Worm (Caenorhabditis elegans) whole organism, L2 larva: ENCODE results near the gene Y54G2A.10.

Source experiments
- C34F6.9 ChIP-seq: fragments of 150-350 bp; optimal IDR thresholded peaks from 2 replicates; lab custom pipeline; 2014; ENCODE audit warnings: missing biosample characterization, missing genetic modification characterization
- ZK546.5 ChIP-seq: sonication (generic microtip); optimal IDR thresholded peaks from 2 replicates; lab custom pipeline; 2017; ENCODE audit warnings: missing biosample characterization, missing genetic modification characterization
- alr-1 ChIP-seq: fragments of 150-350 bp; optimal IDR thresholded peaks from 2 replicates; lab custom pipeline; 2014; ENCODE audit warnings: missing biosample characterization, missing genetic modification characterization
- aly-2 ChIP-seq: fragments of 150-350 bp; optimal IDR thresholded peaks from 2 replicates; lab custom pipeline; 2014; ENCODE audit warnings: missing biosample characterization, missing genetic modification characterization
- ama-1 ChIP-seq: fragments of 150-350 bp; optimal IDR thresholded peaks from 2 replicates; lab custom pipeline; 2018; ENCODE audit warnings: inconsistent platforms
- blmp-1 ChIP-seq: sonication (generic microtip); optimal IDR thresholded peaks from 2 replicates; lab custom pipeline; 2017; ENCODE audit warnings: missing genetic modification characterization, mild to moderate bottlenecking, missing compliant biosample characterization, antibody characterized with exemption, moderate library complexity; ENCODE audit not compliant: insufficient read depth
- ceh-16 ChIP-seq: fragments of 150-350 bp; optimal IDR thresholded peaks from 2 replicates; lab custom pipeline; 2014; ENCODE audit warnings: missing biosample characterization, missing genetic modification characterization
- crh-2 ChIP-seq: sonication (generic microtip); optimal IDR thresholded peaks from 2 replicates; lab custom pipeline; 2017; ENCODE audit warnings: missing biosample characterization, missing genetic modification characterization
- dmd-4 ChIP-seq: sonication (generic microtip); optimal IDR thresholded peaks from 2 replicates; lab custom pipeline; 2017; ENCODE audit warnings: missing biosample characterization, missing genetic modification characterization
- egl-27 ChIP-seq: sonication (generic microtip); optimal IDR thresholded peaks from 3 replicates; lab custom pipeline; 2017; ENCODE audit warnings: missing biosample characterization, missing genetic modification reagents, missing genetic modification characterization
- elt-1 ChIP-seq: fragments of 150-350 bp; optimal IDR thresholded peaks from 2 replicates; lab custom pipeline; 2014; ENCODE audit warnings: missing biosample characterization, missing genetic modification characterization
- elt-3 ChIP-seq: sonication (generic microtip); optimal IDR thresholded peaks from 2 replicates; lab custom pipeline; 2017; ENCODE audit warnings: missing biosample characterization, missing genetic modification characterization
- fos-1 ChIP-seq: fragments of 150-350 bp; optimal IDR thresholded peaks from 2 replicates; lab custom pipeline; 2014; ENCODE audit warnings: missing biosample characterization, missing genetic modification characterization
- gmeb-1 ChIP-seq: fragments of 150-350 bp; optimal IDR thresholded peaks from 2 replicates; lab custom pipeline; 2014; ENCODE audit warnings: missing biosample characterization, missing genetic modification characterization
- lin-11 ChIP-seq: fragments of 150-350 bp; sonication (generic microtip); optimal IDR thresholded peaks from 2 replicates; lab custom pipeline; 2014; ENCODE audit warnings: missing biosample characterization, missing genetic modification characterization, inconsistent platforms, mixed read lengths
- lin-13 ChIP-seq: fragments of 150-350 bp; optimal IDR thresholded peaks from 2 replicates; lab custom pipeline; 2014; ENCODE audit warnings: missing biosample characterization, missing genetic modification reagents, missing genetic modification characterization
- lin-39 ChIP-seq: fragments of 150-350 bp; optimal IDR thresholded peaks from 2 replicates; lab custom pipeline; 2014; ENCODE audit warnings: missing biosample characterization, missing genetic modification reagents, missing genetic modification characterization
- lsy-2 ChIP-seq, 2 experiments: fragments of 150-350 bp in 1 of 2; sonication (generic microtip) in 1 of 2; optimal IDR thresholded peaks; 2 replicates each; lab custom pipeline; 2014 to 2017; ENCODE audit warnings: missing biosample characterization in 2 of 2, missing genetic modification characterization in 2 of 2
- mbf-1 ChIP-seq: sonication (generic microtip); optimal IDR thresholded peaks from 2 replicates; lab custom pipeline; 2017; ENCODE audit warnings: missing biosample characterization, missing genetic modification characterization
- mdl-1 ChIP-seq, 2 experiments: fragments of 150-350 bp in 1 of 2; sonication (generic microtip) in 1 of 2; optimal IDR thresholded peaks; 2 replicates each; lab custom pipeline; 2017; ENCODE audit warnings: missing biosample characterization in 2 of 2, missing genetic modification characterization in 2 of 2
- nhr-10 ChIP-seq: sonication (generic microtip); optimal IDR thresholded peaks from 2 replicates; lab custom pipeline; 2017; ENCODE audit warnings: missing biosample characterization, missing genetic modification characterization
- nhr-12 ChIP-seq: fragments of 150-350 bp; optimal IDR thresholded peaks from 2 replicates; lab custom pipeline; 2014; ENCODE audit warnings: missing biosample characterization, missing genetic modification characterization
- nhr-129 ChIP-seq: fragments of 150-350 bp; optimal IDR thresholded peaks from 2 replicates; lab custom pipeline; 2014; ENCODE audit warnings: missing biosample characterization, missing genetic modification characterization
- nhr-21 ChIP-seq: fragments of 150-350 bp; optimal IDR thresholded peaks from 2 replicates; lab custom pipeline; 2014; ENCODE audit warnings: missing biosample characterization, missing genetic modification characterization
- nhr-23 ChIP-seq: fragments of 150-350 bp; optimal IDR thresholded peaks from 2 replicates; lab custom pipeline; 2014; ENCODE audit warnings: missing biosample characterization, missing genetic modification reagents, missing genetic modification characterization
- nhr-237 ChIP-seq: fragments of 150-350 bp; optimal IDR thresholded peaks from 2 replicates; lab custom pipeline; 2014; ENCODE audit warnings: missing biosample characterization, missing genetic modification characterization
- nhr-77 ChIP-seq: fragments of 150-350 bp; optimal IDR thresholded peaks from 2 replicates; lab custom pipeline; 2014; ENCODE audit warnings: missing biosample characterization, missing genetic modification characterization
- peb-1 ChIP-seq: fragments of 150-350 bp; optimal IDR thresholded peaks from 2 replicates; lab custom pipeline; 2014; ENCODE audit warnings: missing biosample characterization, missing genetic modification characterization
- sem-4 ChIP-seq: fragments of 150-350 bp; optimal IDR thresholded peaks from 2 replicates; lab custom pipeline; 2014; ENCODE audit warnings: missing biosample characterization, missing genetic modification reagents, missing genetic modification characterization
- sma-9 ChIP-seq, 2 experiments: fragments of 150-350 bp in 1 of 2; sonication (generic microtip) in 1 of 2; optimal IDR thresholded peaks; 2 replicates each; lab custom pipeline; 2014 to 2016; ENCODE audit warnings: missing genetic modification characterization in 2 of 2, mild to moderate bottlenecking in 1 of 2, missing biosample characterization in 1 of 2, missing compliant biosample characterization in 1 of 2, missing genetic modification reagents in 1 of 2, moderate library complexity in 1 of 2
- snpc-4 ChIP-seq: fragments of 150-350 bp; optimal IDR thresholded peaks from 2 replicates; lab custom pipeline; 2014; ENCODE audit warnings: missing biosample characterization, missing genetic modification characterization
- unc-55 ChIP-seq: fragments of 150-350 bp; sonication (generic microtip); optimal IDR thresholded peaks from 3 replicates; lab custom pipeline; 2014; ENCODE audit warnings: missing biosample characterization, missing genetic modification reagents, missing genetic modification characterization
- zag-1 ChIP-seq: fragments of 150-350 bp; optimal IDR thresholded peaks from 2 replicates; lab custom pipeline; 2014; ENCODE audit warnings: missing biosample characterization, missing genetic modification characterization
- ztf-1 ChIP-seq: fragments of 200-800 bp; sonication (Bioruptor generic); conservative IDR thresholded peaks from 2 replicates; pipeline ENCODE4 v1.3.6; 2022; ENCODE audit warnings: missing genetic modification characterization, missing compliant biosample characterization
- ztf-11 ChIP-seq: sonication (generic microtip); optimal IDR thresholded peaks from 2 replicates; lab custom pipeline; 2017; ENCODE audit warnings: missing biosample characterization, missing genetic modification characterization

Gene Y54G2A.10

ce11 chrIV:2841260-2841659 is 41.8 kb downstream of the Y54G2A.10 start, which contains the start of gene clec-83:
TSS of gene clec-83 (minus strand) at chrIV:2841472.
- TF ChIP-seq nhr-12 (tag; lab: Kevin White, UChicago) = no peak
- TF ChIP-seq ama-1 (lab: Kevin White, UChicago) = no peak
- TF ChIP-seq fos-1 = peak; percentile 39
- no peak for TF ChIP-seq lin-39 (tag; lab: Kevin White, UChicago)
- TF ChIP-seq, all 48 proteins: peak for 1

ce11 chrIV:2842162-2842561 is 42.7 kb downstream of the Y54G2A.10 start, which contains the start of gene clec-84:
TSS of gene clec-84 (plus strand) at chrIV:2842462.
- TF ChIP-seq gmeb-1 (tag; lab: Kevin White, UChicago) = no peak
- TF ChIP-seq unc-55 (GFP tag; lab: Kevin White, UChicago) = no peak
- TF ChIP-seq sma-9 (GFP tag; optimal IDR thresholded peaks at IDR 0.05; lab: Kevin White, UChicago) = no peak
- no peak for TF ChIP-seq sma-9 (tag; optimal IDR thresholded peaks at IDR 0.05; lab: Kevin White, UChicago)
- no peak for TF ChIP-seq lsy-2 (tag; optimal IDR thresholded peaks at IDR 0.05; lab: Kevin White, UChicago)
- no peak for TF ChIP-seq sem-4 (tag; lab: Kevin White, UChicago)
- no peak for TF ChIP-seq mbf-1 (tag; lab: Kevin White, UChicago)

ce11 chrIV:2843882-2844281 is 44.4 kb downstream of the Y54G2A.10 start, which contains the start of gene Y54G2A.15:
TSS of gene Y54G2A.15 (minus strand) at chrIV:2843982.
- TF ChIP-seq lin-39 (tag; lab: Kevin White, UChicago) (no peak), peb-1 (no peak), elt-3 (no peak), elt-1 (tag; lab: Kevin White, UChicago) (no peak), ZK546.5 (no peak), ceh-16 (no peak), sem-4 (tag; lab: Kevin White, UChicago) (no peak), zag-1 (tag; lab: Kevin White, UChicago) (no peak), nhr-23 (tag; lab: Kevin White, UChicago) (no peak), nhr-21 (tag; lab: Kevin White, UChicago) (no peak), mdl-1 (tag; optimal IDR thresholded peaks at IDR 0.05; lab: Kevin White, UChicago) (no peak), ztf-1 (GFP tag; lab: Robert Waterston, UW) (no peak), nhr-77 (no peak), egl-27 (tag; lab: Kevin White, UChicago) (no peak)

ce11 chrIV:2846264-2846663 is 46.8 kb downstream of the Y54G2A.10 start, which contains the start of gene Y54G2A.40:
TSS of gene Y54G2A.40 (plus strand) at chrIV:2846476.
- no peak for TF ChIP-seq sma-9 (GFP tag; optimal IDR thresholded peaks at IDR 0.05; lab: Kevin White, UChicago)
- no peak for TF ChIP-seq sma-9 (tag; optimal IDR thresholded peaks at IDR 0.05; lab: Kevin White, UChicago)
- TF ChIP-seq lsy-2 (tag; optimal IDR thresholded peaks at IDR 0.05; lab: Kevin White, UChicago) = peak in 1 of 2 experiments; percentile 72
- TF ChIP-seq unc-55 (GFP tag; lab: Kevin White, UChicago) = peak; percentile 56
- TF ChIP-seq lin-13 (GFP tag; lab: Kevin White, UChicago) = peak; percentile 10
- TF ChIP-seq aly-2 (tag; lab: Kevin White, UChicago) = no peak
- peak; percentile 46 for TF ChIP-seq C34F6.9 (tag; lab: Kevin White, UChicago)
- TF ChIP-seq nhr-10 (tag; lab: Kevin White, UChicago) = no peak

- TF ChIP-seq lin-11 (tag; lab: Kevin White, UChicago) (no peak), snpc-4 (no peak), dmd-4 (tag; lab: Kevin White, UChicago) (no peak), nhr-129 (tag; lab: Kevin White, UChicago) (no peak), lin-13 (GFP tag; lab: Kevin White, UChicago) (no peak), ztf-11 (tag; lab: Kevin White, UChicago) (no peak), nhr-237 (tag; lab: Kevin White, UChicago) (no peak), ama-1 (lab: Kevin White, UChicago) (no peak), nhr-12 (tag; lab: Kevin White, UChicago) (no peak), lin-39 (tag; lab: Kevin White, UChicago) (no peak), C34F6.9 (tag; lab: Kevin White, UChicago) (no peak), nhr-21 (tag; lab: Kevin White, UChicago) (no peak), crh-2 (tag; lab: Kevin White, UChicago) (no peak), alr-1 (tag; lab: Kevin White, UChicago) (no peak), fos-1 (no peak), blmp-1 (no peak)
- TF ChIP-seq, all 48 proteins: peak for 0
These were observed 49.8 kb downstream of the Y54G2A.10 start for ce11 chrIV:2849269-2849668.
